Fruit fly (Drosophila melanogaster) whole organism, embryonic: ENCODE data around the gene Vago.

Source experiments
- Abd-B ChIP-seq: fragments of 200-800 bp; sonication (Bioruptor generic); optimal IDR thresholded peaks from 2 replicates; lab custom pipeline; 2018; ENCODE audit warnings: missing biosample characterization, mild to moderate bottlenecking, missing genetic modification characterization, moderate library complexity
- Aef1 ChIP-seq: fragments of 200-800 bp; sonication (Bioruptor generic); IDR thresholded peaks from 3 replicates; pipeline ENCODE4 v1.3.6; 2022; ENCODE audit warnings: missing biosample characterization, missing genetic modification characterization
- Atf3 ChIP-seq: fragments of 200-800 bp; sonication (Bioruptor generic); optimal IDR thresholded peaks from 3 replicates; lab custom pipeline; 2016; ENCODE audit warnings: missing biosample characterization, missing genetic modification characterization
- CG10267 ChIP-seq: fragments of 200-800 bp; sonication (Bioruptor generic); optimal IDR thresholded peaks from 2 replicates; lab custom pipeline; 2018; ENCODE audit warnings: missing biosample characterization, mild to moderate bottlenecking, missing genetic modification characterization, moderate library complexity
- CG10366 ChIP-seq: fragments of 200-800 bp; sonication (Bioruptor generic); IDR thresholded peaks from 2 replicates; pipeline ENCODE4 v1.3.6; 2022; ENCODE audit warnings: missing biosample characterization, missing genetic modification characterization
- CG10654 ChIP-seq: fragments of 200-800 bp; sonication (Bioruptor generic); optimal IDR thresholded peaks from 2 replicates; lab custom pipeline; 2016; ENCODE audit warnings: missing biosample characterization, missing genetic modification characterization
- CG12155 ChIP-seq: fragments of 200-800 bp; sonication (Bioruptor generic); optimal IDR thresholded peaks from 3 replicates; lab custom pipeline; 2016; ENCODE audit warnings: missing biosample characterization, missing genetic modification characterization
- CG15479 ChIP-seq: fragments of 200-800 bp; sonication (Bioruptor generic); optimal IDR thresholded peaks from 3 replicates; lab custom pipeline; 2019; ENCODE audit warnings: missing biosample characterization, mild to moderate bottlenecking, missing genetic modification characterization, moderate library complexity
- CG17361 ChIP-seq: fragments of 200-800 bp; sonication (Bioruptor generic); IDR thresholded peaks from 3 replicates; pipeline ENCODE4 v1.3.6; 2022; ENCODE audit warnings: missing biosample characterization, missing genetic modification characterization
- CG18262 ChIP-seq: fragments of 200-800 bp; optimal IDR thresholded peaks from 3 replicates; lab custom pipeline; 2019; ENCODE audit warnings: missing biosample characterization, mild to moderate bottlenecking, missing genetic modification characterization, moderate library complexity
- CG18599 ChIP-seq: fragments of 200-800 bp; sonication (Bioruptor generic); optimal IDR thresholded peaks from 3 replicates; lab custom pipeline; 2017; ENCODE audit warnings: missing biosample characterization, missing genetic modification characterization, mild to moderate bottlenecking, moderate library complexity, missing genetic modification reagents
- CG2116 ChIP-seq: fragments of 200-800 bp; sonication (Bioruptor generic); optimal IDR thresholded peaks from 3 replicates; lab custom pipeline; 2018; ENCODE audit warnings: missing biosample characterization, mild to moderate bottlenecking, missing genetic modification characterization
- CG33557 ChIP-seq: fragments of 200-800 bp; sonication (Bioruptor generic); optimal IDR thresholded peaks from 2 replicates; lab custom pipeline; 2019; ENCODE audit warnings: missing biosample characterization, mild to moderate bottlenecking, missing genetic modification characterization, moderate library complexity
- CG34224 ChIP-seq: fragments of 200-800 bp; sonication (Bioruptor generic); IDR thresholded peaks from 3 replicates; pipeline ENCODE4 v1.3.6; 2022; ENCODE audit warnings: missing biosample characterization, missing genetic modification characterization; ENCODE audit not compliant: partially characterized antibody
- CG3847 ChIP-seq: fragments of 200-800 bp; sonication (Bioruptor generic); IDR thresholded peaks from 2 replicates; pipeline ENCODE4 v1.3.6; 2022; ENCODE audit warnings: missing biosample characterization, missing genetic modification characterization
- CG4424 ChIP-seq: fragments of 200-800 bp; sonication (Bioruptor generic); optimal IDR thresholded peaks from 3 replicates; lab custom pipeline; 2016; ENCODE audit warnings: missing biosample characterization, missing genetic modification characterization
- CG4820 ChIP-seq: fragments of 200-800 bp; sonication (Bioruptor generic); optimal IDR thresholded peaks from 3 replicates; lab custom pipeline; 2016; ENCODE audit warnings: missing biosample characterization, missing genetic modification characterization
- Dbx ChIP-seq: fragments of 200-800 bp; sonication (Bioruptor generic); IDR thresholded peaks from 3 replicates; pipeline ENCODE4 v1.3.6; 2022; ENCODE audit warnings: missing biosample characterization, missing genetic modification characterization
- Doc3 ChIP-seq: fragments of 200-800 bp; sonication (Bioruptor generic); IDR thresholded peaks from 3 replicates; pipeline ENCODE4 v1.3.6; 2022; ENCODE audit warnings: missing biosample characterization, missing genetic modification characterization; ENCODE audit not compliant: partially characterized antibody
- H2.0 ChIP-seq: fragments of 200-800 bp; sonication (Bioruptor generic); IDR thresholded peaks from 2 replicates; pipeline ENCODE4 v1.3.6; 2022; ENCODE audit warnings: missing biosample characterization, missing genetic modification characterization
- MTF-1 ChIP-seq: fragments of 200-800 bp; sonication (Bioruptor generic); optimal IDR thresholded peaks from 2 replicates; lab custom pipeline; 2018; ENCODE audit warnings: missing biosample characterization, mild to moderate bottlenecking, missing genetic modification characterization, borderline replicate concordance
- Neu2 ChIP-seq: fragments of 200-800 bp; sonication (Bioruptor generic); optimal IDR thresholded peaks from 3 replicates; lab custom pipeline; 2016; ENCODE audit warnings: missing biosample characterization, missing genetic modification characterization, borderline replicate concordance
- Rfx ChIP-seq: fragments of 200-800 bp; sonication (Bioruptor generic); IDR thresholded peaks from 2 replicates; pipeline ENCODE4 v1.3.6; 2022; ENCODE audit warnings: missing biosample characterization, missing genetic modification characterization
- Usf ChIP-seq: fragments of 200-800 bp; sonication (Bioruptor generic); optimal IDR thresholded peaks from 2 replicates; lab custom pipeline; 2017; ENCODE audit warnings: missing genotype, missing biosample characterization, missing genetic modification characterization
- ci ChIP-seq: fragments of 200-800 bp; sonication (Bioruptor generic); IDR thresholded peaks from 3 replicates; pipeline ENCODE4 v1.3.6; 2022; ENCODE audit warnings: missing biosample characterization, missing genetic modification characterization
- crc ChIP-seq: fragments of 200-800 bp; sonication (Bioruptor generic); optimal IDR thresholded peaks from 2 replicates; lab custom pipeline; 2016; ENCODE audit warnings: missing biosample characterization, missing genetic modification characterization
- croc ChIP-seq: fragments of 200-800 bp; sonication (Bioruptor generic); conservative IDR thresholded peaks from 3 replicates; pipeline ENCODE4 v1.3.6; 2022; ENCODE audit warnings: missing biosample characterization, missing genetic modification characterization
- dmrt99B ChIP-seq: fragments of 200-800 bp; sonication (Bioruptor generic); optimal IDR thresholded peaks from 2 replicates; lab custom pipeline; 2018; ENCODE audit warnings: missing biosample characterization, mild to moderate bottlenecking, missing genetic modification characterization, moderate library complexity
- fd102C ChIP-seq: fragments of 200-800 bp; sonication (Bioruptor generic); optimal IDR thresholded peaks from 2 replicates; lab custom pipeline; 2018; ENCODE audit warnings: missing biosample characterization, mild to moderate bottlenecking, missing genetic modification characterization, moderate library complexity
- fd96Cb ChIP-seq: fragments of 200-800 bp; sonication (Bioruptor generic); optimal IDR thresholded peaks from 2 replicates; lab custom pipeline; 2018; ENCODE audit warnings: missing biosample characterization, mild to moderate bottlenecking, missing genetic modification characterization, moderate library complexity
- gt ChIP-seq: fragments of 200-800 bp; sonication (Bioruptor generic); IDR thresholded peaks from 2 replicates; pipeline ENCODE4 v1.3.6; 2022; ENCODE audit warnings: missing biosample characterization, missing genetic modification characterization
- ind ChIP-seq: fragments of 200-800 bp; sonication (Bioruptor generic); optimal IDR thresholded peaks from 3 replicates; lab custom pipeline; 2016; ENCODE audit warnings: missing biosample characterization, missing genetic modification characterization
- lilli ChIP-seq: fragments of 200-800 bp; sonication (Bioruptor generic); optimal IDR thresholded peaks from 3 replicates; lab custom pipeline; 2016; ENCODE audit warnings: missing biosample characterization, missing genetic modification characterization
- lola ChIP-seq, 3 experiments: fragments of >200 bp in 2 of 3; fragments of 200-800 bp in 1 of 3; sonication (Bioruptor generic) in 1 of 3; optimal IDR thresholded peaks; 2 replicates each; lab custom pipeline; 2017 to 2019; ENCODE audit warnings: missing biosample characterization in 3 of 3, missing genetic modification characterization in 3 of 3, mild to moderate bottlenecking in 1 of 3, moderate library complexity in 1 of 3
- mld ChIP-seq: fragments of 200-800 bp; sonication (Bioruptor generic); IDR thresholded peaks from 3 replicates; pipeline ENCODE4 v1.3.6; 2022; ENCODE audit warnings: missing biosample characterization, missing genetic modification characterization; ENCODE audit not compliant: partially characterized antibody
- nerfin-2 ChIP-seq: fragments of 200-800 bp; sonication (Bioruptor generic); IDR thresholded peaks from 2 replicates; pipeline ENCODE4 v1.3.6; 2022; ENCODE audit warnings: missing biosample characterization, missing genetic modification characterization; ENCODE audit not compliant: partially characterized antibody
- oc ChIP-seq: fragments of 200-800 bp; sonication (Bioruptor generic); optimal IDR thresholded peaks from 2 replicates; lab custom pipeline; 2018; ENCODE audit warnings: missing biosample characterization, mild to moderate bottlenecking, missing genetic modification characterization, moderate library complexity
- prd ChIP-seq, 3 experiments: fragments of >200 bp in 2 of 3; fragments of 200-800 bp in 1 of 3; sonication (Bioruptor generic) in 1 of 3; optimal IDR thresholded peaks in 2 of 3; IDR thresholded peaks in 1 of 3; 2 replicates in 2 of 3; 3 replicates in 1 of 3; pipeline versions ENCODE4 v1.3.6 to Lab custom; 2017 to 2022; ENCODE audit warnings: missing biosample characterization in 1 of 3, missing genetic modification characterization in 1 of 3
- sisA ChIP-seq: fragments of 200-800 bp; sonication (Bioruptor generic); IDR thresholded peaks from 2 replicates; pipeline ENCODE4 v1.3.6; 2022; ENCODE audit warnings: missing biosample characterization, missing genetic modification characterization
- tin ChIP-seq: fragments of 200-800 bp; sonication (Bioruptor generic); optimal IDR thresholded peaks from 3 replicates; lab custom pipeline; 2016; ENCODE audit warnings: missing biosample characterization, missing genetic modification characterization
- trem ChIP-seq: fragments of 200-800 bp; optimal IDR thresholded peaks from 3 replicates; lab custom pipeline; 2019; ENCODE audit warnings: missing biosample characterization, mild to moderate bottlenecking, missing genetic modification characterization, moderate library complexity
- unc-4 ChIP-seq: fragments of 200-800 bp; sonication (Bioruptor generic); IDR thresholded peaks from 2 replicates; pipeline ENCODE4 v1.3.6; 2022; ENCODE audit warnings: missing biosample characterization, missing genetic modification characterization; ENCODE audit not compliant: partially characterized antibody
- unpg ChIP-seq: fragments of 200-800 bp; sonication (Bioruptor generic); optimal IDR thresholded peaks from 3 replicates; lab custom pipeline; 2018; ENCODE audit warnings: missing biosample characterization, mild to moderate bottlenecking, missing genetic modification characterization, moderate library complexity
- zen ChIP-seq: fragments of 200-800 bp; sonication (Bioruptor generic); optimal IDR thresholded peaks from 3 replicates; lab custom pipeline; 2018; ENCODE audit warnings: missing biosample characterization, mild to moderate bottlenecking, missing genetic modification characterization, moderate library complexity
- zen2 ChIP-seq: fragments of 200-800 bp; sonication (Bioruptor generic); IDR thresholded peaks from 3 replicates; pipeline ENCODE4 v1.3.6; 2022; ENCODE audit warnings: missing biosample characterization, missing genetic modification characterization; ENCODE audit not compliant: partially characterized antibody
- zf30C ChIP-seq: fragments of 200-800 bp; sonication (Bioruptor generic); optimal IDR thresholded peaks from 3 replicates; lab custom pipeline; 2018; ENCODE audit warnings: missing biosample characterization, mild to moderate bottlenecking, missing genetic modification characterization

The Vago gene

DNA sequence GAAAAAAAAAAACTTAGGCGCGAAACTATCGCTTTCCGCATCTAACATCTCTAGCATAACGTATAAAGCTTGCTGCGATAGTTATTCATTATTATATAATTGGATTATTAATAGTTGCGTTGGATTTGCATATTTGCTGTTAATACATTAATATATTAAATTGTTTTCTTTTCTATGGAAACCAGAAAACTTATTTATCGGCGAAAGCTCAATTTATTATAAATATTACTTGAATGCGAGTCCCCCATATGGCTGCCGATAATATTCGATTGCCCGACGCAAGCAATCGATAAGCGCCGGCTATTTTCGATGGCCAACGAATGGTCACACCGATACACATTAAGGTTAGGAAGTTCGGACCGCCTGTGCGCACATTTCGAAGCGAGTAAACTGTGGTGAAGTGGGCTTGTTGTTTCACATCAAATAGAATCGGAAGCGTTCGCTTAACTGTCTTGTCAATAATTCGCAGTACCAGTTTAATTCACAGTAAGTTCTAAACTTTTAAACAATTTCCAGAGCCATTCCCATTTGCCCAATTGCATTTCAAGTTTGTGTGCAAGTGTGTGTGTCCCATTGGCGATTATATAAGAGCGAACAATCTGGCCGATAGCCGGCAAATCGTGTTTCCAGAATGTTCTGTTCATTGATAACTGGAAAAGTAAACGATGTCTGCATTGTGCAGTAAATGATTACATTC is 19.2 kb downstream of the Vago start, which contains the start of gene Hsp60A (continued):
- peak; percentile 40 for TF ChIP-seq zen (tag; lab: Kevin White, UChicago)
- TF ChIP-seq Dbx (GFP tag; lab: Robert Waterston, UW), result peak; percentile 48; the same call in 1 of the 3 replicates
- TF ChIP-seq ci, result peak; percentile 72; the same call in 2 of the 3 replicates
- no peak for TF ChIP-seq gt (GFP tag; lab: Robert Waterston, UW)
- TF ChIP-seq prd (optimal IDR thresholded peaks at IDR 0.05; lab: Kevin White, UChicago), result no peak
- TF ChIP-seq prd (GFP tag; IDR thresholded peaks at IDR 0.05; lab: Robert Waterston, UW), result peak; percentile 54; the same call in 2 of the 3 replicates
- TF ChIP-seq CG3847, result peak; percentile 25; the same call in 1 of the 2 replicates
- peak; percentile 47 for TF ChIP-seq CG10366 (GFP tag; lab: Robert Waterston, UW)
- TF ChIP-seq CG4424, result peak; percentile 34
- peak; percentile 47 for TF ChIP-seq CG18599 (GFP tag; lab: Kevin White, UChicago)
- TF ChIP-seq Atf3 (GFP tag; lab: Kevin White, UChicago), result no peak
- TF ChIP-seq CG33557 (GFP tag; lab: Kevin White, UChicago), result peak; percentile 35
- TF ChIP-seq croc (GFP tag; lab: Robert Waterston, UW), result peak; percentile 32; the same call in 1 of the 3 replicates
- TF ChIP-seq nerfin-2, result peak; percentile 78
- peak; percentile 3 for TF ChIP-seq CG18262 (tag; lab: Kevin White, UChicago)
- peak; percentile 58 for TF ChIP-seq CG10267 (tag; lab: Kevin White, UChicago)
- no peak for TF ChIP-seq Usf
- peak; percentile 71 for TF ChIP-seq lilli
- peak; percentile 60; the same call in 2 of the 3 replicates for TF ChIP-seq CG17361
- no peak for TF ChIP-seq fd102C (GFP tag; lab: Kevin White, UChicago)
- peak in 1 of 3 experiments; percentile 43 for TF ChIP-seq lola (GFP tag; optimal IDR thresholded peaks at IDR 0.05; lab: Kevin White, UChicago)
- peak; percentile 41 for TF ChIP-seq sisA (GFP tag; lab: Robert Waterston, UW)
- TF ChIP-seq trem (tag; lab: Kevin White, UChicago), result peak; percentile 47
- TF ChIP-seq unpg (GFP tag; lab: Kevin White, UChicago), result peak; percentile 60
- 0 out of 3 replicates have a peak, but pooled peaks have one; percentile 19 for TF ChIP-seq Aef1 (GFP tag; lab: Robert Waterston, UW)
- peak; percentile 84 for TF ChIP-seq unc-4
- TF ChIP-seq CG10654 (GFP tag; lab: Kevin White, UChicago), result peak; percentile 23
- peak; percentile 84 for TF ChIP-seq Doc3 (GFP tag; lab: Robert Waterston, UW)
- TF ChIP-seq MTF-1 (GFP tag; lab: Kevin White, UChicago), result no peak
- TF ChIP-seq zen2 (GFP tag; lab: Robert Waterston, UW), result peak; percentile 36; the same call in 1 of the 3 replicates
- no peak for TF ChIP-seq Neu2 (GFP tag; lab: Kevin White, UChicago)
- peak; percentile 89 for TF ChIP-seq CG34224
- 0 out of 3 replicates have a peak, but pooled peaks have one; percentile 37 for TF ChIP-seq mld (GFP tag; lab: Robert Waterston, UW)
- TF ChIP-seq tin (GFP tag; lab: Kevin White, UChicago), result peak; percentile 68
- TF ChIP-seq fd96Cb (tag; lab: Kevin White, UChicago), result peak; percentile 39
- TF ChIP-seq Abd-B (GFP tag; lab: Kevin White, UChicago), result peak; percentile 63
- TF ChIP-seq CG15479 (GFP tag; lab: Kevin White, UChicago), result no peak
- TF ChIP-seq H2.0 (GFP tag; lab: Robert Waterston, UW), result 0 out of 2 replicates have a peak, but pooled peaks have one; percentile 8
- TF ChIP-seq CG2116 (GFP tag; lab: Kevin White, UChicago), result peak; percentile 74
- no peak for TF ChIP-seq oc (tag; lab: Kevin White, UChicago)
- TF ChIP-seq Rfx (GFP tag; lab: Robert Waterston, UW), result peak; percentile 56
- peak; percentile 28 for TF ChIP-seq ind
- peak; percentile 44 for TF ChIP-seq CG4820
- TF ChIP-seq CG12155 (GFP tag; lab: Kevin White, UChicago), result peak; percentile 28
- peak; percentile 43 for TF ChIP-seq dmrt99B (tag; lab: Kevin White, UChicago)
- TF ChIP-seq zf30C (GFP tag; lab: Kevin White, UChicago), result no peak
- no peak for TF ChIP-seq crc (GFP tag; lab: Kevin White, UChicago)
